Worm (Caenorhabditis elegans): ENCODE measurements around the gene pqn-84.

The pqn-84 gene

DNA sequence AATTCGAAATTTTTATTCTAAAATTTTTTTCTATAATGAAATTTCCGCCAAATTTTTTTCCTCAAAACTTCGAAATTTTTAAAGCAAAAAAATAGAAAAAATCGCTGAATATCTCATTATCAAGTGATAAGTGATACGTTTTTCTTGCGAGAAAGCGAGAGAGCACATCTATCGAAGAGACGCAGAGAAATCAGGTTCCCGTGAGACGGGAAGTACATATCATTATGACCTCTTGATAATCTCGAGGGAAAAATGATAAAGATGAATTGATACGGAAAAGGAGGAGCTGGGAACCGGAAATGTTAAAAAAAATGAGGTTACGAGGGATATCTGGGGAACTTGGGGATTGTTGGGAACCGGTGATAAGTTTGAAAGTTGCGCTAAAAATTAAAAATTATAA, 27.0 kb downstream of the pqn-84 start:
- TF ChIP-seq hmg-1.2 (GFP tag; IDR thresholded peaks at IDR 0.05) (peak; percentile 72), ztf-28 (GFP tag; IDR thresholded peaks at IDR 0.05) (no peak), nhr-80 (tag; optimal IDR thresholded peaks at IDR 0.05) (peak; percentile 4), mcd-1 (GFP tag; IDR thresholded peaks at IDR 0.05) (0 out of 2 replicates have a peak, but pooled peaks have one; percentile 7), sea-2 (GFP tag; IDR thresholded peaks at IDR 0.05) (no peak)

DNA sequence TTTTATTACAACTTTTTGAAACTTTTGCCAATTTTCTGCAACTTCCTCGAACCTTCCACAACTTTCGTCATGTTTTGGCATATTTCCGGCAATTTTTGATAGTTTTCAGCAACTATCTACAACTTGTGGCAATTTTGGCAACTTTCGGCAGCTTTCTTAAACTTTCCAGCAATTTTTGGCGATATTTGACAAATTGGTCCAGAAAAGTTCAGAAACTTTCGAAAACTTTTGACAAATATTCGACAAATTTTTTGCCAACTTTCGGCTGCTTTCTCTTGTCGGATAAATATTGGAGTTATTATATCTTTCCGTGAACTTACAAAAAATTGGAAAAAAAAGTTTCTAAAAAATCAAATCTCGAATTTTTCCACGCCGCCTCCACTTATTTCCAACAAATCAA, 30.3 kb downstream of the pqn-84 start, which contains the start of gene Y41C4A.18:
Gene Y41C4A.18 (plus strand): TSS at position 301 of the 400 bp plus-strand sequence.
- TF ChIP-seq ceh-27 (GFP tag; optimal IDR thresholded peaks at IDR 0.05) (no peak), mel-28 (tag; optimal IDR thresholded peaks at IDR 0.05; ENCODE audit: borderline replicate concordance) (no peak), efl-1 (GFP tag; optimal IDR thresholded peaks at IDR 0.05) (no peak), ceh-79 (tag; optimal IDR thresholded peaks at IDR 0.05) (no peak), dpff-1 (tag; optimal IDR thresholded peaks at IDR 0.05) (no peak), pbrm-1 (GFP tag; IDR thresholded peaks at IDR 0.05) (no peak), egrh-3 (GFP tag; IDR thresholded peaks at IDR 0.05) (no peak), T07F8.4 (tag; optimal IDR thresholded peaks at IDR 0.05) (no peak), let-607 (tag; optimal IDR thresholded peaks at IDR 0.05) (no peak), hrde-1 (tag; optimal IDR thresholded peaks at IDR 0.05; ENCODE audit: borderline replicate concordance) (no peak), ceh-40 (GFP tag; IDR thresholded peaks at IDR 0.05) (no peak), ceh-100 (GFP tag; IDR thresholded peaks at IDR 0.05) (no peak), F37B4.10 (GFP tag; IDR thresholded peaks at IDR 0.05) (no peak), F22D6.2 (tag; optimal IDR thresholded peaks at IDR 0.05) (no peak), nfya-1 (tag; optimal IDR thresholded peaks at IDR 0.05; ENCODE audit: borderline replicate concordance, insufficient read depth) (no peak), Y67H2A.10 (GFP tag; conservative IDR thresholded peaks at IDR 0.05) (no peak), madf-6 (GFP tag; IDR thresholded peaks at IDR 0.05) (no peak), lin-54 (GFP tag; optimal IDR thresholded peaks at IDR 0.05) (no peak), F52B5.7 (tag; optimal IDR thresholded peaks at IDR 0.05) (no peak)

DNA sequence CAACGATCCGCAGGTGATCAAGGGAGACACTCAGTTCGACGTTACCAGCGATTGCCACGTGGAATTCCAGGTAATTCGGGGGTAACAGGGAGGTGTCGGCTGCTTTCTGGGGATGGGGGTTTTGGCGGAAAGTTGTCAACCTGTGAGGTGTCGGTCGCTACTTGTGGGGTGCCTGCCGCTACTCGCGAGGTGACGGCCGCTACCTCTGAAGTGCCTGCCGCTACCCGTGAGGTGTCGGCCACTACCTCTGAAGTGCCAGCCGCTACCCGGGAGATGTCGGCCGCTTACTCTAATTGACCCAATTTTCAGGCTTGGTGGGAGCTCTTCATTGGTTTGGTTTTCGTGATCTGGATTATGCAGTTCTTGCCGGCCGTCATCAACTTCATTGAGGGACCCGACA, 30.8 kb downstream of the pqn-84 start:
- TF ChIP-seq bed-2 (GFP tag; IDR thresholded peaks at IDR 0.05): no peak
- TF ChIP-seq K12H6.12 (tag; optimal IDR thresholded peaks at IDR 0.05): no peak
- TF ChIP-seq pbrm-1 (GFP tag; IDR thresholded peaks at IDR 0.05): no peak
- TF ChIP-seq ztf-3 (GFP tag; optimal IDR thresholded peaks at IDR 0.05): no peak
- TF ChIP-seq ceh-58 (GFP tag; IDR thresholded peaks at IDR 0.05): 0 out of 2 replicates have a peak, but pooled peaks have one; percentile 72
- TF ChIP-seq snpc-4 (GFP tag; optimal IDR thresholded peaks at IDR 0.05): no peak
- peak in 1 of 4 experiments; percentile 38 for TF ChIP-seq snpc-4 (tag; optimal IDR thresholded peaks at IDR 0.05)
- TF ChIP-seq chd-7 (tag; optimal IDR thresholded peaks at IDR 0.05): no peak
- no peak for TF ChIP-seq madf-10 (tag; optimal IDR thresholded peaks at IDR 0.05)
- no peak for TF ChIP-seq bed-1 (GFP tag; IDR thresholded peaks at IDR 0.05)
- no peak for TF ChIP-seq snpc-1.3 (tag; optimal IDR thresholded peaks at IDR 0.05; ENCODE audit: insufficient read depth)
- no peak for TF ChIP-seq sptf-2 (GFP tag; optimal IDR thresholded peaks at IDR 0.05)
- TF ChIP-seq T26A5.8 (tag; optimal IDR thresholded peaks at IDR 0.05): no peak
- no peak for TF ChIP-seq mes-4 (tag; optimal IDR thresholded peaks at IDR 0.05)
- no peak for TF ChIP-seq nfya-2 (GFP tag; IDR thresholded peaks at IDR 0.05)
- TF ChIP-seq lsl-1 (GFP tag; optimal IDR thresholded peaks at IDR 0.05): no peak
- TF ChIP-seq ceh-40 (GFP tag; IDR thresholded peaks at IDR 0.05): no peak
- TF ChIP-seq rec-8 (tag; optimal IDR thresholded peaks at IDR 0.05): no peak
- no peak for TF ChIP-seq attf-6 (GFP tag; IDR thresholded peaks at IDR 0.05)
- peak; percentile 76 for TF ChIP-seq zfh-2 (GFP tag; conservative IDR thresholded peaks at IDR 0.05)
- no peak for TF ChIP-seq hlh-26 (GFP tag; conservative IDR thresholded peaks at IDR 0.05)
- TF ChIP-seq hmg-20 (GFP tag; IDR thresholded peaks at IDR 0.05): no peak
- no peak for TF ChIP-seq hlh-12 (tag; optimal IDR thresholded peaks at IDR 0.05)
- no peak for TF ChIP-seq lin-54 (GFP tag; optimal IDR thresholded peaks at IDR 0.05)
- TF ChIP-seq cebp-2 (GFP tag; IDR thresholded peaks at IDR 0.05): no peak
- TF ChIP-seq ztf-18 (tag; optimal IDR thresholded peaks at IDR 0.05): no peak
- peak; percentile 49; the same call in 1 of the 2 replicates for TF ChIP-seq egrh-3 (GFP tag; IDR thresholded peaks at IDR 0.05)

All from whole organism, young adult.